Worm (Caenorhabditis elegans) whole organism, young adult: ENCODE results near the gene cyp-34A9.
A peak's percentile ranks its signal among the peaks of the same experiment; 100 is the strongest.

Experiments used
- B0035.1 ChIP-seq: sonication (generic microtip); optimal IDR thresholded peaks from 2 replicates; lab custom pipeline; 2016; ENCODE audit warnings: missing genetic modification characterization, mild to moderate bottlenecking, missing compliant biosample characterization, missing genotype, missing genetic modification reagents
- B0336.3 ChIP-seq: fragments of 200-800 bp; sonication (Bioruptor generic); IDR thresholded peaks from 2 replicates; pipeline ENCODE4 v1.3.6; 2022; ENCODE audit warnings: missing genetic modification characterization, missing compliant biosample characterization
- F10E7.11 ChIP-seq: sonication (generic microtip); optimal IDR thresholded peaks from 2 replicates; lab custom pipeline; 2017; ENCODE audit warnings: mild to moderate bottlenecking, missing genetic modification characterization, moderate library complexity, missing compliant biosample characterization
- F22D6.2 ChIP-seq: sonication (generic microtip); optimal IDR thresholded peaks from 2 replicates; lab custom pipeline; 2016; ENCODE audit warnings: mild to moderate bottlenecking, missing genetic modification characterization, missing compliant biosample characterization
- F33H1.4 ChIP-seq: fragments of 200-800 bp; sonication (Bioruptor generic); IDR thresholded peaks from 2 replicates; pipeline ENCODE4 v1.3.6; 2022; ENCODE audit warnings: missing genetic modification reagents, missing genetic modification characterization, missing compliant biosample characterization
- F52B5.7 ChIP-seq: sonication (generic microtip); optimal IDR thresholded peaks from 2 replicates; lab custom pipeline; 2016; ENCODE audit warnings: mild to moderate bottlenecking, missing genetic modification characterization, missing compliant biosample characterization
- F57C9.4 ChIP-seq: sonication (generic microtip); optimal IDR thresholded peaks from 2 replicates; lab custom pipeline; 2017; ENCODE audit warnings: mild to moderate bottlenecking, missing genetic modification characterization, missing compliant biosample characterization
- K11D2.4 ChIP-seq: fragments of 200-800 bp; sonication (Bioruptor generic); IDR thresholded peaks from 2 replicates; pipeline ENCODE4 v1.3.6; 2022; ENCODE audit warnings: missing genetic modification reagents, missing genetic modification characterization, missing compliant biosample characterization
- Y53G8AR.9 ChIP-seq: fragments of 200-800 bp; sonication (Bioruptor generic); conservative IDR thresholded peaks from 2 replicates; pipeline ENCODE4 v1.3.6; 2022; ENCODE audit warnings: missing genetic modification reagents, missing genetic modification characterization, missing compliant biosample characterization
- Y79H2A.3 ChIP-seq: fragments of 200-800 bp; sonication (Bioruptor generic); conservative IDR thresholded peaks from 2 replicates; pipeline ENCODE4 v1.3.6; 2022; ENCODE audit warnings: missing genetic modification reagents, missing genetic modification characterization, missing compliant biosample characterization
- Y95B8A.8 ChIP-seq: fragments of 200-800 bp; sonication (Bioruptor generic); IDR thresholded peaks from 2 replicates; pipeline ENCODE4 v1.3.6; 2022; ENCODE audit warnings: missing genetic modification reagents, missing genetic modification characterization, missing compliant biosample characterization
- ama-1 ChIP-seq, 3 experiments: fragments of 150-350 bp in 1 of 3; sonication (generic microtip) in 2 of 3; optimal IDR thresholded peaks; 2 replicates each; lab custom pipeline; 2014 to 2018; ENCODE audit warnings: missing biosample characterization in 2 of 3, missing genetic modification characterization in 2 of 3, missing genetic modification reagents in 2 of 3
- attf-6 ChIP-seq: fragments of 200-800 bp; sonication (Bioruptor generic); IDR thresholded peaks from 2 replicates; pipeline ENCODE4 v1.3.6; 2022; ENCODE audit warnings: missing genetic modification reagents, missing genetic modification characterization, missing compliant biosample characterization
- ceh-79 ChIP-seq: sonication (generic microtip); optimal IDR thresholded peaks from 2 replicates; lab custom pipeline; 2017; ENCODE audit warnings: mild to moderate bottlenecking, missing genetic modification characterization, missing compliant biosample characterization
- chd-7 ChIP-seq: sonication (generic microtip); optimal IDR thresholded peaks from 2 replicates; lab custom pipeline; 2016; ENCODE audit warnings: mild to moderate bottlenecking, missing genetic modification characterization, moderate library complexity, missing compliant biosample characterization
- die-1 ChIP-seq: sonication (generic microtip); optimal IDR thresholded peaks from 2 replicates; lab custom pipeline; 2016; ENCODE audit warnings: missing genotype, mild to moderate bottlenecking, missing genetic modification characterization, missing compliant biosample characterization
- dpff-1 ChIP-seq: sonication (generic microtip); optimal IDR thresholded peaks from 2 replicates; lab custom pipeline; 2017; ENCODE audit warnings: mild to moderate bottlenecking, missing genetic modification characterization, missing compliant biosample characterization
- efl-1 ChIP-seq: fragments of 150-350 bp; optimal IDR thresholded peaks from 2 replicates; lab custom pipeline; 2014; ENCODE audit warnings: missing biosample characterization, missing genetic modification reagents, missing genetic modification characterization
- egl-44 ChIP-seq: fragments of 200-800 bp; sonication (Bioruptor generic); IDR thresholded peaks from 2 replicates; pipeline ENCODE4 v1.3.6; 2022; ENCODE audit warnings: missing genetic modification reagents, missing genetic modification characterization, missing compliant biosample characterization
- ets-4 ChIP-seq: fragments of 200-800 bp; sonication (Bioruptor generic); optimal IDR thresholded peaks from 2 replicates; lab custom pipeline; 2018; ENCODE audit warnings: mild to moderate bottlenecking, missing genetic modification characterization, missing compliant biosample characterization
- fkh-3 ChIP-seq: sonication (generic microtip); optimal IDR thresholded peaks from 2 replicates; lab custom pipeline; 2016; ENCODE audit warnings: mild to moderate bottlenecking, missing genetic modification characterization, missing compliant biosample characterization
- hlh-26 ChIP-seq: fragments of 200-800 bp; sonication (Bioruptor generic); conservative IDR thresholded peaks from 2 replicates; pipeline ENCODE4 v1.3.6; 2022; ENCODE audit warnings: missing genetic modification reagents, missing genetic modification characterization, missing compliant biosample characterization
- hmg-20 ChIP-seq: fragments of 200-800 bp; sonication (Bioruptor generic); IDR thresholded peaks from 2 replicates; pipeline ENCODE4 v1.3.6; 2022; ENCODE audit warnings: missing genetic modification reagents, missing genetic modification characterization, missing compliant biosample characterization
- hrde-1 ChIP-seq: sonication (generic microtip); optimal IDR thresholded peaks from 2 replicates; lab custom pipeline; 2016; ENCODE audit warnings: missing genetic modification characterization, mild to moderate bottlenecking, missing compliant biosample characterization, moderate library complexity, missing genotype, missing genetic modification reagents, borderline replicate concordance
- lin-26 ChIP-seq: fragments of 200-800 bp; sonication (Bioruptor generic); IDR thresholded peaks from 2 replicates; pipeline ENCODE4 v1.3.6; 2022; ENCODE audit warnings: missing genetic modification reagents, missing genetic modification characterization, missing compliant biosample characterization
- lin-35 ChIP-seq, 3 experiments: fragments of 150-350 bp in 2 of 3; sonication (generic microtip) in 1 of 3; optimal IDR thresholded peaks; 2 replicates each; lab custom pipeline; 2014 to 2018; ENCODE audit warnings: missing biosample characterization in 3 of 3, missing genetic modification characterization in 3 of 3, missing genetic modification reagents in 3 of 3
- lin-54 ChIP-seq: fragments of 200-800 bp; sonication (Bioruptor generic); optimal IDR thresholded peaks from 2 replicates; lab custom pipeline; 2018; ENCODE audit warnings: mild to moderate bottlenecking, missing genetic modification characterization, missing compliant biosample characterization
- lir-1 ChIP-seq: fragments of 200-800 bp; sonication (Bioruptor generic); conservative IDR thresholded peaks from 2 replicates; pipeline ENCODE4 v1.3.6; 2022; ENCODE audit warnings: missing genetic modification reagents, missing genetic modification characterization, missing compliant biosample characterization
- lsy-27 ChIP-seq: sonication (generic microtip); optimal IDR thresholded peaks from 2 replicates; lab custom pipeline; 2017; ENCODE audit warnings: missing genetic modification characterization, mild to moderate bottlenecking, missing compliant biosample characterization, antibody characterized with exemption, missing genotype, borderline replicate concordance; ENCODE audit not compliant: insufficient read depth
- madf-6 ChIP-seq: fragments of 200-800 bp; sonication (Bioruptor generic); IDR thresholded peaks from 2 replicates; pipeline ENCODE4 v1.3.6; 2022; ENCODE audit warnings: missing genetic modification reagents, missing genetic modification characterization, missing compliant biosample characterization
- mcd-1 ChIP-seq: fragments of 200-800 bp; sonication (Bioruptor generic); IDR thresholded peaks from 2 replicates; pipeline ENCODE4 v1.3.6; 2022; ENCODE audit warnings: missing genetic modification reagents, missing genetic modification characterization, missing compliant biosample characterization
- mel-28 ChIP-seq: sonication (generic microtip); optimal IDR thresholded peaks from 2 replicates; lab custom pipeline; 2016; ENCODE audit warnings: borderline replicate concordance, mild to moderate bottlenecking, missing genetic modification characterization, missing compliant biosample characterization
- mes-4 ChIP-seq: sonication (generic microtip); optimal IDR thresholded peaks from 2 replicates; lab custom pipeline; 2016; ENCODE audit warnings: missing genotype, missing genetic modification characterization, missing compliant biosample characterization
- nfya-1 ChIP-seq: sonication (generic microtip); optimal IDR thresholded peaks from 2 replicates; lab custom pipeline; 2017; ENCODE audit warnings: antibody characterized with exemption, missing compliant biosample characterization, missing genetic modification characterization, borderline replicate concordance; ENCODE audit not compliant: insufficient read depth
- nhr-120 ChIP-seq: fragments of 200-800 bp; sonication (Bioruptor generic); IDR thresholded peaks from 2 replicates; pipeline ENCODE4 v1.3.6; 2022; ENCODE audit warnings: missing genetic modification characterization, missing compliant biosample characterization
- nhr-27 ChIP-seq: fragments of 200-800 bp; sonication (Bioruptor generic); optimal IDR thresholded peaks from 2 replicates; lab custom pipeline; 2018; ENCODE audit warnings: mild to moderate bottlenecking, missing genetic modification characterization, moderate library complexity, missing compliant biosample characterization
- nhr-80 ChIP-seq: sonication (generic microtip); optimal IDR thresholded peaks from 2 replicates; lab custom pipeline; 2016; ENCODE audit warnings: missing genetic modification characterization, missing compliant biosample characterization
- nhr-90 ChIP-seq: sonication (generic microtip); optimal IDR thresholded peaks from 2 replicates; lab custom pipeline; 2016; ENCODE audit warnings: missing genotype, mild to moderate bottlenecking, missing genetic modification characterization, missing compliant biosample characterization
- rcor-1 ChIP-seq: fragments of 200-800 bp; sonication (Bioruptor generic); IDR thresholded peaks from 2 replicates; pipeline ENCODE4 v1.3.6; 2022; ENCODE audit warnings: missing genetic modification reagents, missing genetic modification characterization, missing compliant biosample characterization
- rec-8 ChIP-seq, 2 experiments: sonication (generic microtip); optimal IDR thresholded peaks; 2 replicates each; lab custom pipeline; 2016; ENCODE audit warnings: mild to moderate bottlenecking in 2 of 2, missing genetic modification characterization in 2 of 2, missing genetic modification reagents in 2 of 2, missing genotype in 2 of 2, missing biosample characterization in 1 of 2, missing compliant biosample characterization in 1 of 2, moderate library complexity in 1 of 2
- snpc-1.3 ChIP-seq: sonication (generic microtip); optimal IDR thresholded peaks from 2 replicates; lab custom pipeline; 2017; ENCODE audit warnings: missing genetic modification characterization, mild to moderate bottlenecking, missing compliant biosample characterization, antibody characterized with exemption, moderate library complexity, missing genotype, missing genetic modification reagents; ENCODE audit not compliant: insufficient read depth
- ztf-26 ChIP-seq: sonication (generic microtip); optimal IDR thresholded peaks from 2 replicates; lab custom pipeline; 2017; ENCODE audit warnings: missing genetic modification characterization, missing compliant biosample characterization

The cyp-34A9 gene

ce11 chrV:3941860-3942259, 28.5 kb downstream of the cyp-34A9 start, which contains the start of gene cyp-35B2:
TSS of gene cyp-35B2 (plus strand) at chrV:3942160.
- TF ChIP-seq mes-4 (tag; lab: Kevin White, UChicago) = no peak
- no peak for TF ChIP-seq lsy-27
- no peak for TF ChIP-seq lin-54 (GFP tag; lab: Kevin White, UChicago)
- no peak for TF ChIP-seq nhr-120 (GFP tag; lab: Robert Waterston, UW)
- no peak for TF ChIP-seq nhr-27 (tag; lab: Kevin White, UChicago)
- no peak for TF ChIP-seq F10E7.11 (tag; lab: Kevin White, UChicago)
- TF ChIP-seq die-1 (tag; lab: Kevin White, UChicago) = no peak
- no peak for TF ChIP-seq rcor-1 (GFP tag; lab: Robert Waterston, UW)
- TF ChIP-seq B0336.3 (GFP tag; lab: Robert Waterston, UW) = no peak
- no peak for TF ChIP-seq chd-7 (tag; lab: Kevin White, UChicago)
- no peak for TF ChIP-seq hmg-20

- TF ChIP-seq fkh-3 (tag; lab: Kevin White, UChicago) (no peak), F22D6.2 (tag; lab: Kevin White, UChicago) (no peak), Y95B8A.8 (no peak), F33H1.4 (no peak), Y53G8AR.9 (GFP tag; lab: Robert Waterston, UW) (no peak), egl-44 (GFP tag; lab: Robert Waterston, UW) (no peak), nhr-90 (tag; lab: Kevin White, UChicago) (no peak), madf-6 (GFP tag; lab: Robert Waterston, UW) (no peak), F52B5.7 (tag; lab: Kevin White, UChicago) (no peak), attf-6 (GFP tag; lab: Robert Waterston, UW) (no peak), ets-4 (GFP tag; lab: Kevin White, UChicago) (no peak), hlh-26 (GFP tag; lab: Robert Waterston, UW) (no peak), rec-8 (tag; optimal IDR thresholded peaks at IDR 0.05; lab: Kevin White, UChicago) (no peak), Y79H2A.3 (GFP tag; lab: Robert Waterston, UW) (no peak), hrde-1 (no peak), mes-4 (tag; lab: Kevin White, UChicago) (no peak), efl-1 (GFP tag; lab: Kevin White, UChicago) (no peak), lin-35 (GFP tag; optimal IDR thresholded peaks at IDR 0.05; lab: Kevin White, UChicago) (no peak)
Observed at ce11 chrV:3938789-3939188, 31.6 kb downstream of the cyp-34A9 start, which contains the start of gene cyp-35B1. TSS of gene cyp-35B1 (plus strand) at chrV:3939032.

- peak; percentile 5 for TF ChIP-seq nhr-80
- no peak for TF ChIP-seq snpc-1.3 (tag; lab: Kevin White, UChicago)
- TF ChIP-seq, all 124 proteins: peak for 1
Observed at ce11 chrV:3935892-3936478, 34.4 kb downstream of the cyp-34A9 start, which contains the start of gene cyp-35A5. TSS of gene cyp-35A5 (plus strand) at chrV:3936326.

- TF ChIP-seq mel-28 (tag; lab: Kevin White, UChicago) = no peak
- no peak for TF ChIP-seq mcd-1 (GFP tag; lab: Robert Waterston, UW)
- TF ChIP-seq ceh-79 (tag; lab: Kevin White, UChicago) = no peak
- no peak for TF ChIP-seq dpff-1
- no peak for TF ChIP-seq nfya-1 (tag; lab: Kevin White, UChicago)
- TF ChIP-seq F57C9.4 (tag; lab: Kevin White, UChicago) = no peak
- no peak for TF ChIP-seq lin-26
- TF ChIP-seq rec-8 (tag; optimal IDR thresholded peaks at IDR 0.05; lab: Kevin White, UChicago) = no peak
- no peak for TF ChIP-seq lir-1
- no peak for TF ChIP-seq K11D2.4 (GFP tag; lab: Robert Waterston, UW)
- TF ChIP-seq attf-6 (GFP tag; lab: Robert Waterston, UW) = no peak
- TF ChIP-seq B0035.1 (tag; lab: Kevin White, UChicago) = no peak
- TF ChIP-seq ztf-26 (tag; lab: Kevin White, UChicago) = no peak
- TF ChIP-seq ama-1 (optimal IDR thresholded peaks at IDR 0.05; lab: Kevin White, UChicago) = no peak
- no peak for TF ChIP-seq ama-1 (GFP tag; optimal IDR thresholded peaks at IDR 0.05; lab: Kevin White, UChicago)
Observed at ce11 chrV:3931326-3931725, 39.0 kb downstream of the cyp-34A9 start, which contains the start of gene srx-63. TSS of gene srx-63 (plus strand) at chrV:3931626.
